Worm (Caenorhabditis elegans) whole organism, young adult: ENCODE results near the gene F54E12.2.

Experiments used
- B0035.1 ChIP-seq: sonication (generic microtip); optimal IDR thresholded peaks from 2 replicates; lab custom pipeline; 2016; ENCODE audit warnings: missing genetic modification characterization, mild to moderate bottlenecking, missing compliant biosample characterization, missing genotype, missing genetic modification reagents
- B0336.3 ChIP-seq: fragments of 200-800 bp; sonication (Bioruptor generic); IDR thresholded peaks from 2 replicates; pipeline ENCODE4 v1.3.6; 2022; ENCODE audit warnings: missing genetic modification characterization, missing compliant biosample characterization
- C17E4.6 ChIP-seq: fragments of 200-800 bp; sonication (Bioruptor generic); IDR thresholded peaks from 2 replicates; pipeline ENCODE4 v1.3.6; 2022; ENCODE audit warnings: missing genetic modification reagents, missing genetic modification characterization, missing compliant biosample characterization
- F22D6.2 ChIP-seq: sonication (generic microtip); optimal IDR thresholded peaks from 2 replicates; lab custom pipeline; 2016; ENCODE audit warnings: mild to moderate bottlenecking, missing genetic modification characterization, missing compliant biosample characterization
- F33H1.4 ChIP-seq: fragments of 200-800 bp; sonication (Bioruptor generic); IDR thresholded peaks from 2 replicates; pipeline ENCODE4 v1.3.6; 2022; ENCODE audit warnings: missing genetic modification reagents, missing genetic modification characterization, missing compliant biosample characterization
- F39B2.1 ChIP-seq: fragments of 200-800 bp; sonication (Bioruptor generic); IDR thresholded peaks from 2 replicates; pipeline ENCODE4 v1.3.6; 2022; ENCODE audit warnings: missing genetic modification reagents, missing genetic modification characterization, missing compliant biosample characterization
- K12H6.12 ChIP-seq: fragments of 200-800 bp; sonication (Bioruptor generic); optimal IDR thresholded peaks from 2 replicates; lab custom pipeline; 2018; ENCODE audit warnings: mild to moderate bottlenecking, missing genetic modification characterization, missing compliant biosample characterization
- Y53G8AR.9 ChIP-seq: fragments of 200-800 bp; sonication (Bioruptor generic); conservative IDR thresholded peaks from 2 replicates; pipeline ENCODE4 v1.3.6; 2022; ENCODE audit warnings: missing genetic modification reagents, missing genetic modification characterization, missing compliant biosample characterization
- Y56A3A.18 ChIP-seq: fragments of 200-800 bp; sonication (Bioruptor generic); IDR thresholded peaks from 2 replicates; pipeline ENCODE4 v1.3.6; 2022; ENCODE audit warnings: missing genetic modification reagents, missing genetic modification characterization, missing compliant biosample characterization
- Y95B8A.8 ChIP-seq: fragments of 200-800 bp; sonication (Bioruptor generic); IDR thresholded peaks from 2 replicates; pipeline ENCODE4 v1.3.6; 2022; ENCODE audit warnings: missing genetic modification reagents, missing genetic modification characterization, missing compliant biosample characterization
- ama-1 ChIP-seq, 3 experiments: fragments of 150-350 bp in 1 of 3; sonication (generic microtip) in 2 of 3; optimal IDR thresholded peaks; 2 replicates each; lab custom pipeline; 2014 to 2018; ENCODE audit warnings: missing biosample characterization in 2 of 3, missing genetic modification characterization in 2 of 3, missing genetic modification reagents in 2 of 3
- attf-5 ChIP-seq: fragments of 200-800 bp; sonication (Bioruptor generic); optimal IDR thresholded peaks from 2 replicates; lab custom pipeline; 2018; ENCODE audit warnings: mild to moderate bottlenecking, missing genetic modification characterization, missing compliant biosample characterization
- attf-6 ChIP-seq: fragments of 200-800 bp; sonication (Bioruptor generic); IDR thresholded peaks from 2 replicates; pipeline ENCODE4 v1.3.6; 2022; ENCODE audit warnings: missing genetic modification reagents, missing genetic modification characterization, missing compliant biosample characterization
- ccch-3 ChIP-seq: fragments of 200-800 bp; sonication (Bioruptor generic); optimal IDR thresholded peaks from 2 replicates; lab custom pipeline; 2018; ENCODE audit warnings: mild to moderate bottlenecking, missing genetic modification characterization, missing compliant biosample characterization
- ceh-100 ChIP-seq: fragments of 200-800 bp; sonication (Bioruptor generic); IDR thresholded peaks from 2 replicates; pipeline ENCODE4 v1.3.6; 2022; ENCODE audit warnings: missing genetic modification reagents, missing genetic modification characterization, missing compliant biosample characterization
- ceh-91 ChIP-seq: fragments of 200-800 bp; sonication (Bioruptor generic); IDR thresholded peaks from 2 replicates; pipeline ENCODE4 v1.3.6; 2022; ENCODE audit warnings: missing genetic modification reagents, missing genetic modification characterization, missing compliant biosample characterization
- dox-1 ChIP-seq: fragments of 200-800 bp; sonication (Bioruptor generic); IDR thresholded peaks from 2 replicates; pipeline ENCODE4 v1.3.6; 2022; ENCODE audit warnings: missing genetic modification reagents, missing genetic modification characterization, missing compliant biosample characterization
- egl-44 ChIP-seq: fragments of 200-800 bp; sonication (Bioruptor generic); IDR thresholded peaks from 2 replicates; pipeline ENCODE4 v1.3.6; 2022; ENCODE audit warnings: missing genetic modification reagents, missing genetic modification characterization, missing compliant biosample characterization
- ekl-4 ChIP-seq: fragments of 200-800 bp; sonication (Bioruptor generic); IDR thresholded peaks from 2 replicates; pipeline ENCODE4 v1.3.6; 2022; ENCODE audit warnings: missing genetic modification reagents, missing genetic modification characterization, missing compliant biosample characterization
- fkh-3 ChIP-seq: sonication (generic microtip); optimal IDR thresholded peaks from 2 replicates; lab custom pipeline; 2016; ENCODE audit warnings: mild to moderate bottlenecking, missing genetic modification characterization, missing compliant biosample characterization
- hlh-12 ChIP-seq: sonication (generic microtip); optimal IDR thresholded peaks from 2 replicates; lab custom pipeline; 2016; ENCODE audit warnings: missing genetic modification characterization, missing compliant biosample characterization
- hmg-1.2 ChIP-seq: fragments of 200-800 bp; sonication (Bioruptor generic); IDR thresholded peaks from 2 replicates; pipeline ENCODE4 v1.3.6; 2022; ENCODE audit warnings: missing genetic modification reagents, missing genetic modification characterization, missing compliant biosample characterization
- hrde-1 ChIP-seq: sonication (generic microtip); optimal IDR thresholded peaks from 2 replicates; lab custom pipeline; 2016; ENCODE audit warnings: missing genetic modification characterization, mild to moderate bottlenecking, missing compliant biosample characterization, moderate library complexity, missing genotype, missing genetic modification reagents, borderline replicate concordance
- hsf-1 ChIP-seq: fragments of 200-800 bp; sonication (Bioruptor generic); IDR thresholded peaks from 2 replicates; pipeline ENCODE4 v1.3.6; 2022; ENCODE audit warnings: missing genetic modification reagents, missing genetic modification characterization, missing compliant biosample characterization
- lin-26 ChIP-seq: fragments of 200-800 bp; sonication (Bioruptor generic); IDR thresholded peaks from 2 replicates; pipeline ENCODE4 v1.3.6; 2022; ENCODE audit warnings: missing genetic modification reagents, missing genetic modification characterization, missing compliant biosample characterization
- lin-54 ChIP-seq: fragments of 200-800 bp; sonication (Bioruptor generic); optimal IDR thresholded peaks from 2 replicates; lab custom pipeline; 2018; ENCODE audit warnings: mild to moderate bottlenecking, missing genetic modification characterization, missing compliant biosample characterization
- madf-3 ChIP-seq: fragments of 200-800 bp; sonication (Bioruptor generic); IDR thresholded peaks from 2 replicates; pipeline ENCODE4 v1.3.6; 2022; ENCODE audit warnings: missing genetic modification reagents, missing genetic modification characterization, missing compliant biosample characterization
- madf-6 ChIP-seq: fragments of 200-800 bp; sonication (Bioruptor generic); IDR thresholded peaks from 2 replicates; pipeline ENCODE4 v1.3.6; 2022; ENCODE audit warnings: missing genetic modification reagents, missing genetic modification characterization, missing compliant biosample characterization
- mxl-1 ChIP-seq: sonication (generic microtip); optimal IDR thresholded peaks from 2 replicates; lab custom pipeline; 2016; ENCODE audit warnings: missing genetic modification characterization, missing compliant biosample characterization
- rcor-1 ChIP-seq: fragments of 200-800 bp; sonication (Bioruptor generic); IDR thresholded peaks from 2 replicates; pipeline ENCODE4 v1.3.6; 2022; ENCODE audit warnings: missing genetic modification reagents, missing genetic modification characterization, missing compliant biosample characterization
- snpc-1.3 ChIP-seq: sonication (generic microtip); optimal IDR thresholded peaks from 2 replicates; lab custom pipeline; 2017; ENCODE audit warnings: missing genetic modification characterization, mild to moderate bottlenecking, missing compliant biosample characterization, antibody characterized with exemption, moderate library complexity, missing genotype, missing genetic modification reagents; ENCODE audit not compliant: insufficient read depth
- tlf-1 ChIP-seq: fragments of 200-800 bp; sonication (Bioruptor generic); optimal IDR thresholded peaks from 2 replicates; lab custom pipeline; 2018; ENCODE audit warnings: mild to moderate bottlenecking, missing genetic modification characterization, missing compliant biosample characterization
- zim-3 ChIP-seq: sonication (generic microtip); optimal IDR thresholded peaks from 2 replicates; lab custom pipeline; 2017; ENCODE audit warnings: mild to moderate bottlenecking, missing genetic modification characterization, moderate library complexity, missing compliant biosample characterization
- ztf-25 ChIP-seq: fragments of 200-800 bp; sonication (Bioruptor generic); IDR thresholded peaks from 2 replicates; pipeline ENCODE4 v1.3.6; 2022; ENCODE audit warnings: missing genetic modification reagents, missing genetic modification characterization, missing compliant biosample characterization

The F54E12.2 gene

ce11 chrIV:11337560-11337959 lies 576 bp upstream of the F54E12.2 start:
- peak; percentile 85 for TF ChIP-seq lin-26 (GFP tag; lab: Robert Waterston, UW)
- peak; percentile 63 for TF ChIP-seq hsf-1 (GFP tag; lab: Robert Waterston, UW)
- TF ChIP-seq egl-44 (GFP tag; lab: Robert Waterston, UW): peak; percentile 82
- peak; percentile 22; the same call in 1 of the 2 replicates for TF ChIP-seq ceh-100 (GFP tag; lab: Robert Waterston, UW)
- TF ChIP-seq Y95B8A.8 (GFP tag; lab: Robert Waterston, UW): peak; percentile 74; the same call in 1 of the 2 replicates
- TF ChIP-seq madf-6 (GFP tag; lab: Robert Waterston, UW): peak; percentile 70
- peak; percentile 36; the same call in 1 of the 2 replicates for TF ChIP-seq hmg-1.2 (GFP tag; lab: Robert Waterston, UW)
- peak; percentile 83 for TF ChIP-seq attf-6
- TF ChIP-seq madf-3: 0 out of 2 replicates have a peak, but pooled peaks have one; percentile 16
- TF ChIP-seq Y53G8AR.9 (GFP tag; lab: Robert Waterston, UW): peak; percentile 66
- peak; percentile 82 for TF ChIP-seq ekl-4 (GFP tag; lab: Robert Waterston, UW)
- peak; percentile 32; the same call in 1 of the 2 replicates for TF ChIP-seq F33H1.4 (GFP tag; lab: Robert Waterston, UW)
- peak; percentile 63 for TF ChIP-seq dox-1
- TF ChIP-seq ztf-25: 0 out of 2 replicates have a peak, but pooled peaks have one; percentile 23
- TF ChIP-seq F39B2.1 (GFP tag; lab: Robert Waterston, UW): peak; percentile 90
- TF ChIP-seq rcor-1 (GFP tag; lab: Robert Waterston, UW): peak; percentile 55

DNA sequence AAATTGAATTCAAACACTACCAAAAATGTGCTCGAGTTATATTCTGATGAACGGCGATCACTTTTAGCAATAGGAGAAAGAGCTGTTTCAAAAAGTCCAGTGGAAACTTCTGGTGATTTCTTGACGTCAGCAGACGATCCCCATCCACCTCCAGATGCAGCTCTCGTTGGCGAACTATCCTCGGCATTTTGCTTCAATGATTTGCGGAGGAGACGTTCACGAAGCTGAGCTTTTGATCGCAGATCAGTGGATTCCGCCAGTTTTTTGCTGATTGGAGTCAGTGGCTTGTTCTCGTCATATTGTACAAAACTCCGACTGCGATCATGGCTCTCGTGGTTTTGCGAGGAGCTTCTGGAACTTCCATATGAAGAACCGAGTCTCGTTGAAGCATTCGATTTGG lies 804 bp downstream of the F54E12.2 start:
- TF ChIP-seq mxl-1 (tag; lab: Kevin White, UChicago) (no peak), B0336.3 (no peak), zim-3 (tag; lab: Kevin White, UChicago) (no peak), Y56A3A.18 (GFP tag; lab: Robert Waterston, UW) (no peak)

DNA sequence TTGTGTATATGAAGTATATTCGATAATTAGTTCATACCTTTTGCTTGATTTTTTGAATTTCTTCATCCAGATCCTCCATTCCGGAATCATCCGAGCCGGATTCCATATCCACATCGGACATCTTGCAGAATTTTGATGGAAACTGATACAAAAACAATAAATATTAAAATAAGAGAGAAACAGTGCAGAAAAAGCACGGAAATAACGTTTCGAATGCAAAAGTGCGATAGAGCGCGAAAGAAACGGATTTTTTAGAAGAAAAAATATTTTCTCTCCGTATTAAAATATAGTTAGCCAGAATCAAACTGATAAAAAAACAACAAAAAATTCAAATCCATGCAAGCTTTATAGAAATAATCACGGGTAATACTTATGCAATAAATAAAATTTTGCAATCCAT lies 4.2 kb downstream of the F54E12.2 start, which contains the start of gene sart-3:
TSS of gene sart-3 (minus strand) at position 219 of the 400 bp plus-strand sequence.
- TF ChIP-seq ccch-3 (GFP tag; lab: Kevin White, UChicago) (no peak), hrde-1 (tag; lab: Kevin White, UChicago) (peak; percentile 45), snpc-1.3 (no peak), tlf-1 (GFP tag; lab: Kevin White, UChicago) (no peak), hlh-12 (tag; lab: Kevin White, UChicago) (no peak), attf-5 (GFP tag; lab: Kevin White, UChicago) (no peak), ama-1 (optimal IDR thresholded peaks at IDR 0.05; lab: Kevin White, UChicago) (no peak), ama-1 (GFP tag; optimal IDR thresholded peaks at IDR 0.05; lab: Kevin White, UChicago) (peak in 1 of 2 experiments; percentile 73), lin-54 (GFP tag; lab: Kevin White, UChicago) (peak; percentile 5), fkh-3 (no peak)

DNA sequence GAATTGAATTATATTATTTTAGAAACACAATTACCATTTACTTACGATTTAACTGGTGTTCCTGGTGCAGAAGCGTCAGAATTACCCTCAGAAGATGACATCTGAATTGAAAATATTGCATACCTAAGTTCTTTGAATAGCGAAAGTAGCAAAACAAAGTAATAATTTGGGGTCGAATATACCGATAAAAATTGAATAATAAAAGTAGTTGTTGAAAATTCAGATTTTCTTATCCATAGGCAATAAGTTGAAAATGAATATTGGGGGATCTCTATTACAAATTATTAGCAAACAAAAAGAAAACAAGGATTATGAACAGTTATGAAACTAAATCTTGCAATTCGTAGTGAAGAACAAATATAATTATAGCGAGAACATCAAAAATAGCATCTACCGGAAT lies 7.7 kb downstream of the F54E12.2 start, which contains the start of gene leo-1:
TSS of gene leo-1 (minus strand) at position 101 of the 400 bp plus-strand sequence.
- TF ChIP-seq ceh-91 (GFP tag; lab: Robert Waterston, UW): no peak
- no peak for TF ChIP-seq Y56A3A.18 (GFP tag; lab: Robert Waterston, UW)
- TF ChIP-seq F33H1.4 (GFP tag; lab: Robert Waterston, UW): no peak
- no peak for TF ChIP-seq B0035.1 (tag; lab: Kevin White, UChicago)
- TF ChIP-seq K12H6.12 (tag; lab: Kevin White, UChicago): no peak
- TF ChIP-seq F22D6.2 (tag; lab: Kevin White, UChicago): no peak
- TF ChIP-seq C17E4.6: no peak
- TF ChIP-seq, all 124 proteins: peak for 0
